Fruit fly (Drosophila melanogaster) whole organism, pupa: Measurements from ENCODE around the gene CG12522.

ENCODE experiments used
- CG13204 ChIP-seq: fragments of 200-800 bp; sonication (Bioruptor generic); optimal IDR thresholded peaks from 2 replicates; lab custom pipeline; 2018; ENCODE audit warnings: missing biosample characterization, mild to moderate bottlenecking, missing genetic modification characterization, moderate library complexity
- CG17806 ChIP-seq: fragments of 200-800 bp; sonication (Bioruptor generic); optimal IDR thresholded peaks from 2 replicates; lab custom pipeline; 2018; ENCODE audit warnings: missing biosample characterization, mild to moderate bottlenecking, missing genetic modification characterization, moderate library complexity
- CG32121 ChIP-seq: fragments of 200-800 bp; sonication (Bioruptor generic); IDR thresholded peaks from 2 replicates; pipeline ENCODE4 v1.3.6; 2022; ENCODE audit warnings: missing biosample characterization, missing genetic modification characterization
- CG8159 ChIP-seq: fragments of 200-800 bp; sonication (Bioruptor generic); optimal IDR thresholded peaks from 3 replicates; lab custom pipeline; 2018; ENCODE audit warnings: missing biosample characterization, mild to moderate bottlenecking, missing genetic modification characterization, moderate library complexity
- CG8301 ChIP-seq: fragments of 200-800 bp; sonication (Bioruptor generic); optimal IDR thresholded peaks from 2 replicates; lab custom pipeline; 2018; ENCODE audit warnings: missing biosample characterization, mild to moderate bottlenecking, missing genetic modification characterization
- D1 ChIP-seq: fragments of 200-800 bp; sonication (Bioruptor generic); optimal IDR thresholded peaks from 2 replicates; lab custom pipeline; 2018; ENCODE audit warnings: missing biosample characterization, mild to moderate bottlenecking, missing genetic modification characterization, moderate library complexity
- EcR ChIP-seq: fragments of 200-800 bp; sonication (Bioruptor generic); optimal IDR thresholded peaks from 3 replicates; lab custom pipeline; 2019; ENCODE audit warnings: missing biosample characterization, missing genetic modification characterization, mild to moderate bottlenecking, moderate library complexity, missing genetic modification reagents
- Pif1B ChIP-seq: fragments of 200-800 bp; sonication (Bioruptor generic); optimal IDR thresholded peaks from 3 replicates; lab custom pipeline; 2016; ENCODE audit warnings: missing biosample characterization, missing genetic modification characterization

DNA sequence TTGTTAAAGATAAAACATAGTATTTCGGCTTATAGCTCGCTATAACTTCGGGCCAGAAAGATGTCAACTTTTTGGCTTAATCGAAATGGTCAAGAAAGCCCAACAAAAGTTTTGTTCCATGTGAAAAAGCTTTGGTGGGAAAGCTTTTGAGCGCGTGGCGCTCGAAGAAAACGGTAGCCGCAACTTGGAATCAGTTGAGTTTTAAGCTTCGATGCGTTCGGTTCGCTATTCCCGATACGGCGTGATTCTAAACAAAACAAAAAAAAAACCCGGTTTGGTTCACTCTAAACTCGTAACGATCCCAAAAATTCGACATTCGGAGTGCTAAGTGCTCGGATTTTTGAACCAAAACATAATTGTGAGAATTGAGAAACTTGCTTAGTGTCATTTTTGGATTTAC, 27.8 kb downstream of the CG12522 start, which contains the start of gene IRSp53:
- TF ChIP-seq CG13204, result no peak
- TF ChIP-seq EcR, result no peak
- peak; percentile 57 for TF ChIP-seq CG8159 (tag; lab: Kevin White, UChicago)
- no peak for TF ChIP-seq CG32121
- no peak for TF ChIP-seq CG17806 (tag; lab: Kevin White, UChicago)
- no peak for TF ChIP-seq D1 (tag; lab: Kevin White, UChicago)
- TF ChIP-seq Pif1B (GFP tag; lab: Kevin White, UChicago), result no peak
- no peak for TF ChIP-seq CG8301 (tag; lab: Kevin White, UChicago)
